Fruit fly (Drosophila melanogaster): ENCODE measurements around the gene Pdss2.

Pdss2 gene

dm6 chr3L:21031093-21031930 is 3.6 kb downstream of the Pdss2 start, which contains the start of the genes CG10584 and Polr3E (continued):
- TF ChIP-seq Deaf1 (tag; optimal IDR thresholded peaks at IDR 0.05) (peak; percentile 81), Side (GFP tag; optimal IDR thresholded peaks at IDR 0.05) (peak; percentile 28), mld (GFP tag; IDR thresholded peaks at IDR 0.05; ENCODE audit: partially characterized antibody) (no peak), eve (GFP tag; optimal IDR thresholded peaks at IDR 0.05) (no peak), CG11093 (GFP tag; IDR thresholded peaks at IDR 0.05) (peak; percentile 54; the same call in 2 of the 3 replicates), Hr78 (GFP tag; optimal IDR thresholded peaks at IDR 0.05) (peak in 1 of 2 experiments; percentile 83), peb (GFP tag; IDR thresholded peaks at IDR 0.05) (peak; percentile 56; the same call in 1 of the 2 replicates), cas (GFP tag; IDR thresholded peaks at IDR 0.05) (peak; percentile 63; the same call in 1 of the 2 replicates), toy (GFP tag; IDR thresholded peaks at IDR 0.05) (peak; percentile 49; the same call in 1 of the 2 replicates), NK7.1 (GFP tag; optimal IDR thresholded peaks at IDR 0.05) (peak; percentile 23), CG17612 (GFP tag; IDR thresholded peaks at IDR 0.05) (no peak), tin (GFP tag; optimal IDR thresholded peaks at IDR 0.05) (peak; percentile 84), Usf (GFP tag; optimal IDR thresholded peaks at IDR 0.05) (peak; percentile 92), CG6254 (GFP tag; optimal IDR thresholded peaks at IDR 0.05) (peak; percentile 90), CG3065 (GFP tag; optimal IDR thresholded peaks at IDR 0.05) (peak; percentile 81), Six4 (GFP tag; optimal IDR thresholded peaks at IDR 0.05) (peak; percentile 93), CG11247 (GFP tag; IDR thresholded peaks at IDR 0.05) (peak; percentile 72; the same call in 1 of the 2 replicates), CG14860 (GFP tag; IDR thresholded peaks at IDR 0.05; ENCODE audit: partially characterized antibody) (no peak), salm (tag; optimal IDR thresholded peaks at IDR 0.05) (peak; percentile 91), CG2202 (tag; optimal IDR thresholded peaks at IDR 0.05) (peak; percentile 75), chm (GFP tag; IDR thresholded peaks at IDR 0.05) (peak; percentile 28), CG1792 (GFP tag; optimal IDR thresholded peaks at IDR 0.05) (no peak), CG18011 (GFP tag; optimal IDR thresholded peaks at IDR 0.05) (peak; percentile 77), CTCF (GFP tag; optimal IDR thresholded peaks at IDR 0.05) (peak; percentile 5), gfzf (GFP tag; optimal IDR thresholded peaks at IDR 0.05) (peak; percentile 58), CG9797 (GFP tag; optimal IDR thresholded peaks at IDR 0.05) (peak; percentile 78), tgo (GFP tag; IDR thresholded peaks at IDR 0.05) (peak; percentile 88), bsh (GFP tag; optimal IDR thresholded peaks at IDR 0.05) (peak; percentile 86 to 89), sisA (GFP tag; IDR thresholded peaks at IDR 0.05) (peak; percentile 78), Opbp (GFP tag; IDR thresholded peaks at IDR 0.05; ENCODE audit: partially characterized antibody) (no peak), CG7271 (tag; optimal IDR thresholded peaks at IDR 0.05) (peak; percentile 76), Dek (tag; optimal IDR thresholded peaks at IDR 0.05) (peak; percentile 93), Tbp (GFP tag; optimal IDR thresholded peaks at IDR 0.05) (no peak), CG2875 (GFP tag; optimal IDR thresholded peaks at IDR 0.05) (peak; percentile 87), HLH54F (GFP tag; optimal IDR thresholded peaks at IDR 0.05) (peak; percentile 48), CG30020 (tag; optimal IDR thresholded peaks at IDR 0.05) (peak; percentile 86), CG3726 (GFP tag; IDR thresholded peaks at IDR 0.05) (no peak), crp (GFP tag; optimal IDR thresholded peaks at IDR 0.05) (peak; percentile 65 to 95), CG11560 (tag; IDR thresholded peaks at IDR 0.05) (peak; percentile 51; the same call in 2 of the 3 replicates), HmgD (GFP tag; optimal IDR thresholded peaks at IDR 0.05) (peak; percentile 3), CG1602 (GFP tag; optimal IDR thresholded peaks at IDR 0.05) (peak; percentile 90), grau (tag; optimal IDR thresholded peaks at IDR 0.05) (peak; percentile 95), CG10979 (tag; optimal IDR thresholded peaks at IDR 0.05) (peak; percentile 94), vnd (GFP tag; IDR thresholded peaks at IDR 0.05; ENCODE audit: partially characterized antibody) (peak; percentile 49; the same call in 2 of the 3 replicates), CG3847 (GFP tag; IDR thresholded peaks at IDR 0.05) (peak; percentile 84), caup (GFP tag; optimal IDR thresholded peaks at IDR 0.05; ENCODE audit: severe bottlenecking) (peak; percentile 93), Fer2 (tag; optimal IDR thresholded peaks at IDR 0.05) (peak; percentile 89), Trl (optimal IDR thresholded peaks at IDR 0.05) (no peak), Trl (GFP tag; optimal IDR thresholded peaks at IDR 0.05) (peak; percentile 44)
